Worm (Caenorhabditis elegans): ENCODE results near the gene snr-1.

ce11 chrIV:17084839-17085238 lies 3.0 kb upstream of the snr-1 start:
- TF ChIP-seq nhr-25 (tag; optimal IDR thresholded peaks at IDR 0.05) (no peak), lsy-2 (tag; optimal IDR thresholded peaks at IDR 0.05) (no peak), unc-39 (tag; optimal IDR thresholded peaks at IDR 0.05) (no peak), ztf-11 (tag; optimal IDR thresholded peaks at IDR 0.05) (no peak), zag-1 (tag; optimal IDR thresholded peaks at IDR 0.05) (no peak), aly-2 (tag; optimal IDR thresholded peaks at IDR 0.05) (no peak), nhr-6 (tag; optimal IDR thresholded peaks at IDR 0.05) (no peak), nhr-129 (tag; optimal IDR thresholded peaks at IDR 0.05) (no peak), ceh-82 (tag; optimal IDR thresholded peaks at IDR 0.05) (no peak), nhr-12 (tag; optimal IDR thresholded peaks at IDR 0.05) (no peak), egl-27 (tag; optimal IDR thresholded peaks at IDR 0.05) (no peak), skn-1 (tag; optimal IDR thresholded peaks at IDR 0.05) (no peak), lin-39 (tag; optimal IDR thresholded peaks at IDR 0.05) (no peak), fos-1 (tag; optimal IDR thresholded peaks at IDR 0.05) (no peak)
